Worm (Caenorhabditis elegans) whole organism, early embryonic: Measurements from ENCODE around the gene taf-7.1.

ENCODE experiments used
- F13C5.2 ChIP-seq: sonication (generic microtip); optimal IDR thresholded peaks from 2 replicates; lab custom pipeline; 2017; ENCODE audit warnings: mild to moderate bottlenecking, missing genetic modification characterization, inconsistent platforms, missing compliant biosample characterization
- aly-1 ChIP-seq: sonication (generic microtip); optimal IDR thresholded peaks from 2 replicates; lab custom pipeline; 2016; ENCODE audit warnings: missing genetic modification characterization, missing compliant biosample characterization
- ama-1 ChIP-seq: fragments of 150-350 bp; optimal IDR thresholded peaks from 2 replicates; lab custom pipeline; 2014
- ceh-36 ChIP-seq: sonication (generic microtip); optimal IDR thresholded peaks from 2 replicates; lab custom pipeline; 2016; ENCODE audit warnings: missing genetic modification characterization, inconsistent platforms, missing compliant biosample characterization
- hmg-4 ChIP-seq: fragments of 200-800 bp; sonication (Bioruptor generic); optimal IDR thresholded peaks from 2 replicates; lab custom pipeline; 2018; ENCODE audit warnings: mild to moderate bottlenecking, missing genetic modification characterization, missing compliant biosample characterization
- pes-1 ChIP-seq: fragments of 200-800 bp; sonication (Bioruptor generic); IDR thresholded peaks from 2 replicates; pipeline ENCODE4 v1.3.6; 2022; ENCODE audit warnings: missing genetic modification reagents, missing genetic modification characterization, missing compliant biosample characterization
- sea-1 ChIP-seq: fragments of 200-800 bp; sonication (Bioruptor generic); conservative IDR thresholded peaks from 2 replicates; pipeline ENCODE4 v1.3.6; 2022; ENCODE audit warnings: missing genetic modification characterization, missing compliant biosample characterization
- tra-4 ChIP-seq: sonication (generic microtip); optimal IDR thresholded peaks from 2 replicates; lab custom pipeline; 2017; ENCODE audit warnings: missing genetic modification characterization, missing compliant biosample characterization

DNA sequence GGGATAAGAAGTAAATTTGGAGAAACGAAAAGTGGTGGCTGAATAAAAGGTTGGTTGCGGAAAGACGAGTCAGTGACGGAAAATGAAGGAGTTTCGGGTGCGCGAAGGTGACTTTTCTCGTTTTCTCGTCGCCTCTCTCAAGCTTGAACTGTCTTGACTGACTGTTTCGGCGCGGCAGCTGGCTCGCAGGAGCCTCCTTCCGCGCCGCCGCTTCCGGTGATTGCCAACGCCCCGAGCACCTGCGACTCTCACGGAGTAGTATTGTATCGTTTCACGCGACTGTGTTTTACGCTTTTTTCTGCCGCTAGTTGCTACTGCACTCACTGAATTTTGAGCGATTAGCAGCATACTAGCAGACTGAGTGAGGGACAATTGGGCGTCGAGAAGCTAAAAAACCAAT, 22.6 kb downstream of the taf-7.1 start, which contains the start of gene C34E11.2:
- no peak for TF ChIP-seq hmg-4 (GFP tag; lab: Kevin White, UChicago)
- no peak for TF ChIP-seq F13C5.2 (tag; lab: Kevin White, UChicago)
- no peak for TF ChIP-seq ama-1 (lab: Kevin White, UChicago)
- TF ChIP-seq ceh-36 (tag; lab: Kevin White, UChicago), result no peak
- no peak for TF ChIP-seq aly-1 (tag; lab: Kevin White, UChicago)
- no peak for TF ChIP-seq tra-4
- no peak for TF ChIP-seq sea-1
- TF ChIP-seq pes-1 (GFP tag; lab: Robert Waterston, UW), result no peak
